Worm (Caenorhabditis elegans) whole organism, midembryonic: Measurements from ENCODE around the gene der-2.

Experiments used
- T22C8.4 ChIP-seq: fragments of 200-800 bp; sonication (Bioruptor generic); IDR thresholded peaks from 2 replicates; pipeline ENCODE4 v1.3.6; 2022; ENCODE audit warnings: missing genetic modification characterization, missing compliant biosample characterization
- cog-1 ChIP-seq: sonication (generic microtip); optimal IDR thresholded peaks from 2 replicates; lab custom pipeline; 2016; ENCODE audit warnings: missing genetic modification characterization, missing compliant biosample characterization
- flt-1 ChIP-seq: fragments of 200-800 bp; sonication (Bioruptor generic); IDR thresholded peaks from 2 replicates; pipeline ENCODE4 v1.3.6; 2022; ENCODE audit warnings: missing genetic modification characterization, missing compliant biosample characterization
- klf-2 ChIP-seq: fragments of 200-800 bp; sonication (Bioruptor generic); conservative IDR thresholded peaks from 2 replicates; pipeline ENCODE4 v1.3.6; 2022; ENCODE audit warnings: missing genetic modification reagents, missing genetic modification characterization, missing compliant biosample characterization
- med-1 ChIP-seq: sonication (generic microtip); optimal IDR thresholded peaks from 2 replicates; lab custom pipeline; 2017; ENCODE audit warnings: missing genetic modification characterization, mild to moderate bottlenecking, missing compliant biosample characterization, antibody characterized with exemption, missing genetic modification reagents; ENCODE audit not compliant: insufficient read depth
- ref-1 ChIP-seq: fragments of 200-800 bp; sonication (Bioruptor generic); conservative IDR thresholded peaks from 2 replicates; pipeline ENCODE4 v1.3.6; 2022; ENCODE audit warnings: missing genetic modification reagents, missing genetic modification characterization, missing compliant biosample characterization
- tab-1 ChIP-seq: fragments of 200-800 bp; sonication (Bioruptor generic); IDR thresholded peaks from 2 replicates; pipeline ENCODE4 v1.3.6; 2022; ENCODE audit warnings: missing genetic modification characterization, missing compliant biosample characterization
- ztf-23 ChIP-seq: fragments of 200-800 bp; sonication (Bioruptor generic); IDR thresholded peaks from 2 replicates; pipeline ENCODE4 v1.3.6; 2022; ENCODE audit warnings: missing genetic modification reagents, missing genetic modification characterization, missing compliant biosample characterization
- ztf-29 ChIP-seq: fragments of 200-800 bp; sonication (Bioruptor generic); IDR thresholded peaks from 2 replicates; pipeline ENCODE4 v1.3.6; 2022; ENCODE audit warnings: missing genetic modification reagents, missing genetic modification characterization, missing compliant biosample characterization

der-2 gene

ce11 chrIII:7223029-7223428 lies at the start of gene der-2:
Gene der-2, minus strand, starts transcription at chrIII:7223129.
- no peak for TF ChIP-seq T22C8.4 (GFP tag; lab: Robert Waterston, UW)
- TF ChIP-seq flt-1: no peak
- TF ChIP-seq klf-2 (GFP tag; lab: Robert Waterston, UW): no peak
- TF ChIP-seq ref-1 (GFP tag; lab: Robert Waterston, UW): no peak
- TF ChIP-seq tab-1 (GFP tag; lab: Robert Waterston, UW): no peak
- no peak for TF ChIP-seq cog-1 (tag; lab: Kevin White, UChicago)
- TF ChIP-seq med-1 (GFP tag; lab: Kevin White, UChicago): no peak
- no peak for TF ChIP-seq ztf-23 (GFP tag; lab: Robert Waterston, UW)
- no peak for TF ChIP-seq ztf-29 (GFP tag; lab: Robert Waterston, UW)

- TF ChIP-seq tab-1 (GFP tag; lab: Robert Waterston, UW) (no peak), ztf-23 (GFP tag; lab: Robert Waterston, UW) (no peak), klf-2 (GFP tag; lab: Robert Waterston, UW) (no peak), flt-1 (0 out of 2 replicates have a peak, but pooled peaks have one; percentile 46), cog-1 (tag; lab: Kevin White, UChicago) (peak; percentile 15), ztf-29 (GFP tag; lab: Robert Waterston, UW) (no peak)
These were observed 49.2 kb upstream of the der-2 start for ce11 chrIII:7272088-7272487.

DNA sequence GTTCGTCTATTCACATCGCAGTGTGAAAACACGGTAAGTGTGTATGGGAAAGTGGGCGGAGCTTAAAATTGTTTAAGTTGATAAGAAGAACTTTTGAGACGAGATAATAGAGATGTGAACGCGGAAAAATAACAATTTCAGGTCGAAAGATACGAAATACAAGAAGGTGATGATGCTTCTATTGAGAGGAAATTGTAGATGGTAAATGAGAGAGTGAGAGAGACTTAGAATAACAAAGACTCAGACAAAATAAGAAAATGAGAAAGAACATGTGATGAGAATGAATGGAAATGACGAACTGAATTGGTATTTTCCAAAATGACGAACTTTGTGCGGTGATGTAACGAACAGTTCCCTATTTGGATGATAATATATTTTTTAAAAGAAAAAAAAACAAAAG lies 48.2 kb upstream of the der-2 start:
- TF ChIP-seq klf-2 (GFP tag; lab: Robert Waterston, UW): no peak
- TF ChIP-seq flt-1: no peak
- no peak for TF ChIP-seq cog-1 (tag; lab: Kevin White, UChicago)
- TF ChIP-seq ztf-23 (GFP tag; lab: Robert Waterston, UW): no peak
- TF ChIP-seq T22C8.4 (GFP tag; lab: Robert Waterston, UW): no peak
- TF ChIP-seq med-1 (GFP tag; lab: Kevin White, UChicago): no peak

- TF ChIP-seq ref-1 (GFP tag; lab: Robert Waterston, UW) (no peak), med-1 (GFP tag; lab: Kevin White, UChicago) (no peak), tab-1 (GFP tag; lab: Robert Waterston, UW) (no peak), klf-2 (GFP tag; lab: Robert Waterston, UW) (no peak), ztf-23 (GFP tag; lab: Robert Waterston, UW) (no peak), T22C8.4 (GFP tag; lab: Robert Waterston, UW) (no peak), ztf-29 (GFP tag; lab: Robert Waterston, UW) (no peak), flt-1 (no peak), cog-1 (tag; lab: Kevin White, UChicago) (no peak)
These were observed 40.1 kb upstream of the der-2 start for ce11 chrIII:7263028-7263427.

DNA sequence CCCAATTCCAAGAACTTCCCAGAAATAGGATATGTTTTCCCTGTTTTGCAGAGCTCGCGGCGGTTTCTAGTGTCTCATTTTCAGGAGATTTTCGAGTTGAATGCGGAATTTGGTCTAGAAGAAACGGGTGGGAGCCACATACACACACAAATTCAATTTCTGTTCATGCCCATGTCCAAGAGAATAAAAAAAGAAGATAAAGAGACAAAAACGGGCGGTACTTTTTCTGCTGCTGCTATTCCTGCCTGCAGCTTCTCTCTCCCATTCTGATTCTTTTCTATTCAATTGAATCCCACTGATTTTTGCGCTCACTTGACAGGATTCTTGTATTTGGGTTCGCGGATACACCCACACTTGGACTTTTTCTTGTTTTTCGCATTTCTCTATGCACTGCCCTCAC lies 39.7 kb upstream of the der-2 start:
- TF ChIP-seq tab-1 (GFP tag; lab: Robert Waterston, UW): no peak
- TF ChIP-seq med-1 (GFP tag; lab: Kevin White, UChicago): no peak
- TF ChIP-seq ref-1 (GFP tag; lab: Robert Waterston, UW): no peak
- TF ChIP-seq T22C8.4 (GFP tag; lab: Robert Waterston, UW): no peak

DNA sequence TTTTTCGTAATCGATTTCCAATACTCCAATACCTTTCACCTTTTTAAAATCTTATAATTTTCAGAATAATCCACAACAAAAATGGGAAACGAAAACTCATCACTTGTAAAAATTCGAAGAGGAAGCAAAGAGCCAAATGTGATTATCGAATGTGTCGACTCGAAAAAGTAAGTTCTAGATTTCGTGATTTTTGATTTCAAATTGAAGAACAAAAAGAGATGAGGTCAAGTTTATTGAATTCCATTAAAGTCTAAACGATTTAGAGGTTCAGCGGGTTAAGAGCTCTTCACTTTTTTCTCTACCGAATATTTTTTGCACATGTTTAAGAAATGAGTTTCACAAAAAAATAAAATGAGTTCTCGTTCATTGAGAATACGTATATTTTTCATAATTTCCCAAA lies 36.0 kb upstream of the der-2 start, which contains the start of gene B0361.4:
TSS of gene B0361.4 (plus strand) at position 61 of the 400 bp plus-strand sequence.
- no peak for TF ChIP-seq med-1 (GFP tag; lab: Kevin White, UChicago)
- TF ChIP-seq ztf-23 (GFP tag; lab: Robert Waterston, UW): no peak
- no peak for TF ChIP-seq ref-1 (GFP tag; lab: Robert Waterston, UW)
- TF ChIP-seq T22C8.4 (GFP tag; lab: Robert Waterston, UW): no peak
- TF ChIP-seq flt-1: no peak
- no peak for TF ChIP-seq tab-1 (GFP tag; lab: Robert Waterston, UW)
- no peak for TF ChIP-seq klf-2 (GFP tag; lab: Robert Waterston, UW)
- no peak for TF ChIP-seq ztf-29 (GFP tag; lab: Robert Waterston, UW)
- no peak for TF ChIP-seq cog-1 (tag; lab: Kevin White, UChicago)

ce11 chrIII:7253669-7254068 lies 30.7 kb upstream of the der-2 start:
- TF ChIP-seq ref-1 (GFP tag; lab: Robert Waterston, UW) (no peak), klf-2 (GFP tag; lab: Robert Waterston, UW) (no peak), T22C8.4 (GFP tag; lab: Robert Waterston, UW) (no peak), tab-1 (GFP tag; lab: Robert Waterston, UW) (no peak), ztf-23 (GFP tag; lab: Robert Waterston, UW) (no peak), ztf-29 (GFP tag; lab: Robert Waterston, UW) (no peak), cog-1 (tag; lab: Kevin White, UChicago) (no peak), flt-1 (no peak), med-1 (GFP tag; lab: Kevin White, UChicago) (no peak)

- no peak for TF ChIP-seq ztf-23 (GFP tag; lab: Robert Waterston, UW)
- no peak for TF ChIP-seq tab-1 (GFP tag; lab: Robert Waterston, UW)
- TF ChIP-seq klf-2 (GFP tag; lab: Robert Waterston, UW): no peak
- no peak for TF ChIP-seq ztf-29 (GFP tag; lab: Robert Waterston, UW)
- no peak for TF ChIP-seq flt-1
- no peak for TF ChIP-seq T22C8.4 (GFP tag; lab: Robert Waterston, UW)
- no peak for TF ChIP-seq ref-1 (GFP tag; lab: Robert Waterston, UW)
- TF ChIP-seq med-1 (GFP tag; lab: Kevin White, UChicago): no peak
- TF ChIP-seq cog-1 (tag; lab: Kevin White, UChicago): no peak
These were observed 24.8 kb upstream of the der-2 start, which contains the start of gene zmp-6 for ce11 chrIII:7247740-7248139. Gene zmp-6, minus strand, starts transcription at chrIII:7247840.

ce11 chrIII:7246389-7246788 lies 23.5 kb upstream of the der-2 start:
- no peak for TF ChIP-seq T22C8.4 (GFP tag; lab: Robert Waterston, UW)
- TF ChIP-seq tab-1 (GFP tag; lab: Robert Waterston, UW): no peak
- TF ChIP-seq med-1 (GFP tag; lab: Kevin White, UChicago): no peak
- TF ChIP-seq ztf-29 (GFP tag; lab: Robert Waterston, UW): no peak
